Fruit fly (Drosophila melanogaster) whole organism, adult: ENCODE data around the gene CG14851.
A peak's percentile ranks its signal among the peaks of the same experiment; 100 is the strongest.

Source experiments
- CG11617 ChIP-seq: fragments of 200-800 bp; sonication (Bioruptor generic); optimal IDR thresholded peaks from 2 replicates; lab custom pipeline; 2017; ENCODE audit warnings: mild to moderate bottlenecking, missing biosample characterization, missing genetic modification reagents, missing genetic modification characterization
- CG12768 ChIP-seq: fragments of 200-800 bp; sonication (Bioruptor generic); optimal IDR thresholded peaks from 2 replicates; lab custom pipeline; 2017; ENCODE audit warnings: missing biosample characterization, missing genetic modification characterization, mild to moderate bottlenecking, moderate library complexity, missing genetic modification reagents
- CG14711 ChIP-seq: fragments of 200-800 bp; sonication (Bioruptor generic); optimal IDR thresholded peaks from 2 replicates; lab custom pipeline; 2018; ENCODE audit warnings: missing biosample characterization, mild to moderate bottlenecking, missing genetic modification characterization, moderate library complexity
- CG1620 ChIP-seq: fragments of 200-800 bp; sonication (Bioruptor generic); optimal IDR thresholded peaks from 2 replicates; lab custom pipeline; 2016; ENCODE audit warnings: missing biosample characterization, missing genetic modification characterization
- CG33017 ChIP-seq: fragments of 200-800 bp; sonication (Bioruptor generic); optimal IDR thresholded peaks from 2 replicates; lab custom pipeline; 2018; ENCODE audit warnings: missing biosample characterization, mild to moderate bottlenecking, missing genetic modification characterization, moderate library complexity
- CG5204 ChIP-seq: fragments of 200-800 bp; sonication (Bioruptor generic); optimal IDR thresholded peaks from 2 replicates; lab custom pipeline; 2016; ENCODE audit warnings: missing biosample characterization, missing genetic modification characterization
- CG7045 ChIP-seq: fragments of 200-800 bp; sonication (Bioruptor generic); optimal IDR thresholded peaks from 2 replicates; lab custom pipeline; 2017; ENCODE audit warnings: missing biosample characterization, mild to moderate bottlenecking, missing genetic modification characterization
- CG7101 ChIP-seq: fragments of 200-800 bp; sonication (Bioruptor generic); optimal IDR thresholded peaks from 2 replicates; lab custom pipeline; 2018; ENCODE audit warnings: missing biosample characterization, mild to moderate bottlenecking, missing genetic modification characterization, moderate library complexity
- Clk ChIP-seq: fragments of 200-800 bp; sonication (Bioruptor generic); optimal IDR thresholded peaks from 2 replicates; lab custom pipeline; 2017; ENCODE audit warnings: missing biosample characterization, missing genetic modification characterization
- Crg-1 ChIP-seq: fragments of 200-800 bp; sonication (Bioruptor generic); optimal IDR thresholded peaks from 2 replicates; lab custom pipeline; 2016; ENCODE audit warnings: missing biosample characterization, missing genetic modification characterization
- Hr96 ChIP-seq: fragments of 200-800 bp; sonication (Bioruptor generic); optimal IDR thresholded peaks from 2 replicates; lab custom pipeline; 2016; ENCODE audit warnings: missing biosample characterization, missing genetic modification characterization
- Mnt ChIP-seq: fragments of 200-800 bp; sonication (Bioruptor generic); optimal IDR thresholded peaks from 2 replicates; lab custom pipeline; 2016; ENCODE audit warnings: missing biosample characterization, mild to moderate bottlenecking, missing genetic modification characterization
- bab1 ChIP-seq: fragments of 200-800 bp; sonication (Bioruptor generic); optimal IDR thresholded peaks from 3 replicates; lab custom pipeline; 2019; ENCODE audit warnings: missing biosample characterization, mild to moderate bottlenecking, missing genetic modification characterization, moderate library complexity
- cic ChIP-seq: fragments of 200-800 bp; sonication (Bioruptor generic); optimal IDR thresholded peaks from 2 replicates; lab custom pipeline; 2017; ENCODE audit warnings: missing biosample characterization, mild to moderate bottlenecking, missing genetic modification characterization, moderate library complexity
- cnc ChIP-seq, 2 experiments: fragments of >200 bp; optimal IDR thresholded peaks; 2 replicates each; lab custom pipeline; 2017
- kay ChIP-seq: fragments of 200-800 bp; sonication (Bioruptor generic); peaks from one replicate; lab custom pipeline; 2016; ENCODE audit warnings: missing biosample characterization, missing genetic modification characterization, borderline replicate concordance
- ovo ChIP-seq: fragments of 200-800 bp; sonication (Bioruptor generic); optimal IDR thresholded peaks from 2 replicates; lab custom pipeline; 2016; ENCODE audit warnings: missing biosample characterization, missing genetic modification characterization
- pad ChIP-seq: fragments of 200-800 bp; sonication (Bioruptor generic); optimal IDR thresholded peaks from 3 replicates; lab custom pipeline; 2017; ENCODE audit warnings: missing biosample characterization, missing genetic modification characterization, mild to moderate bottlenecking, moderate library complexity, missing genetic modification reagents
- tj ChIP-seq: fragments of 200-800 bp; sonication (Bioruptor generic); optimal IDR thresholded peaks from 3 replicates; lab custom pipeline; 2017; ENCODE audit warnings: missing biosample characterization, mild to moderate bottlenecking, missing genetic modification characterization, moderate library complexity
- toe ChIP-seq: fragments of 200-800 bp; sonication (Bioruptor generic); optimal IDR thresholded peaks from 2 replicates; lab custom pipeline; 2016; ENCODE audit warnings: missing biosample characterization, missing genetic modification characterization

CG14851 gene

DNA sequence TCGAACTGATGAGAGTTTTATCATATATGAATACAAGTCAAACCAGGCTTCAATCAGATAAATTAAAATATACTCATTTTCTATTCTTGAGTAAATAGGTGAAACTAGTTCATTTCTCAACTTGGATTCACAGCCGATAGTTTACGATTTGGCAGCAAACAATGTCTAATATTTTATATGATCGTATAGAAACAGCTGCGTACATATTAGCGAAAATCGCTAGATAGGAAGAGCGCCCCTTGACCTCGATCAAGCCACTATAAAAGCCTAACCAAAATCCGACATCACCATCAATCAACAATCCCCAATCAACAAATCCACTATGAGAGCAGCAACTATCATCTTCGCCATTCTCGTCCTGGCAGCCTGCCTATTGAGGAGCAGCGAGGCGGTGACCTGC, at the start of gene CG14851:
Gene CG14851 (plus strand): TSS at position 301 of the 400 bp plus-strand sequence.
- TF ChIP-seq CG5204 (GFP tag; lab: Kevin White, UChicago) (no peak), Hr96 (GFP tag; lab: Kevin White, UChicago) (no peak), Clk (GFP tag; lab: Kevin White, UChicago) (no peak), CG7045 (GFP tag; lab: Kevin White, UChicago) (no peak), CG7101 (tag; lab: Kevin White, UChicago) (no peak), Crg-1 (no peak)

- TF ChIP-seq Mnt (GFP tag; lab: Kevin White, UChicago), result peak; percentile 82
- TF ChIP-seq CG7045 (GFP tag; lab: Kevin White, UChicago), result no peak
- TF ChIP-seq kay, result peak; percentile 89
Measured at dm6 chr3R:14513420-14513819, 48.7 kb upstream of the CG14851 start, which contains the start of gene CG8461. Gene CG8461, minus strand, starts transcription at chr3R:14513637.

dm6 chr3R:14516742-14517141, 45.4 kb upstream of the CG14851 start, which contains the start of gene CG34273:
Gene CG34273, plus strand, starts transcription at chr3R:14517042.
- TF ChIP-seq Crg-1, result no peak
- no peak for TF ChIP-seq cnc (optimal IDR thresholded peaks at IDR 0.05; lab: Kevin White, UChicago)
- TF ChIP-seq ovo (GFP tag; lab: Kevin White, UChicago), result no peak
- no peak for TF ChIP-seq CG11617 (GFP tag; lab: Kevin White, UChicago)

DNA sequence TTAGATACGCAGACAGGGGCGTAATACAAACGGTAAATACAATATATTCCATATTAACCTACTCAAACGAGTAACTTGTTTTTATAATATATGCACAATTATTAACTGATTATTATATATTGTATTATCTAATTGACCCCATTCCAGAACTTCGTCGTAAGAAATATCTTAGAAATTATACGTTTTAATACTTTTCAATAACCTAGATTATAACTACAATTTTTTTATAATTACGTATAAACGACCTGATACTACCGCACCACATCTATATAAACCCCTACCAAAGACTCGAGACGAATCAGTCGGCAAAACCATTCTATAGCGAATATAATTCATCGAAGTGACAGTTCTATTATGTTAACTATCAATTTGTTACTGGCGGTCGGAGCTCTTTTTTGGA, 41.4 kb upstream of the CG14851 start, which contains the start of gene Cyp313a1:
Gene Cyp313a1 (plus strand): TSS at position 301 of the 400 bp plus-strand sequence.
- TF ChIP-seq bab1 (GFP tag; lab: Kevin White, UChicago) (no peak), Crg-1 (no peak), CG11617 (GFP tag; lab: Kevin White, UChicago) (no peak), cnc (optimal IDR thresholded peaks at IDR 0.05; lab: Kevin White, UChicago) (no peak), CG12768 (no peak), kay (no peak), CG14711 (no peak), cic (GFP tag; lab: Kevin White, UChicago) (no peak), CG5204 (GFP tag; lab: Kevin White, UChicago) (no peak), Clk (GFP tag; lab: Kevin White, UChicago) (no peak), ovo (GFP tag; lab: Kevin White, UChicago) (no peak), toe (GFP tag; lab: Kevin White, UChicago) (no peak)

dm6 chr3R:14526657-14527056, 35.5 kb upstream of the CG14851 start:
- no peak for TF ChIP-seq cic (GFP tag; lab: Kevin White, UChicago)
- TF ChIP-seq CG1620, result no peak
- no peak for TF ChIP-seq CG7045 (GFP tag; lab: Kevin White, UChicago)
- no peak for TF ChIP-seq cnc (optimal IDR thresholded peaks at IDR 0.05; lab: Kevin White, UChicago)
- TF ChIP-seq pad (GFP tag; lab: Kevin White, UChicago), result no peak
- no peak for TF ChIP-seq CG5204 (GFP tag; lab: Kevin White, UChicago)
- no peak for TF ChIP-seq toe (GFP tag; lab: Kevin White, UChicago)
- TF ChIP-seq Hr96 (GFP tag; lab: Kevin White, UChicago), result no peak
- no peak for TF ChIP-seq CG33017 (tag; lab: Kevin White, UChicago)
- TF ChIP-seq bab1 (GFP tag; lab: Kevin White, UChicago), result no peak
- no peak for TF ChIP-seq CG14711
- TF ChIP-seq ovo (GFP tag; lab: Kevin White, UChicago), result no peak
- no peak for TF ChIP-seq Clk (GFP tag; lab: Kevin White, UChicago)
- no peak for TF ChIP-seq Mnt (GFP tag; lab: Kevin White, UChicago)
- TF ChIP-seq tj (GFP tag; lab: Kevin White, UChicago), result no peak
- no peak for TF ChIP-seq CG7101 (tag; lab: Kevin White, UChicago)
- no peak for TF ChIP-seq kay

- no peak for TF ChIP-seq tj (GFP tag; lab: Kevin White, UChicago)
- no peak for TF ChIP-seq pad (GFP tag; lab: Kevin White, UChicago)
- no peak for TF ChIP-seq cnc (optimal IDR thresholded peaks at IDR 0.05; lab: Kevin White, UChicago)
- TF ChIP-seq bab1 (GFP tag; lab: Kevin White, UChicago), result no peak
- no peak for TF ChIP-seq Clk (GFP tag; lab: Kevin White, UChicago)
- no peak for TF ChIP-seq CG33017 (tag; lab: Kevin White, UChicago)
- TF ChIP-seq CG7045 (GFP tag; lab: Kevin White, UChicago), result no peak
- no peak for TF ChIP-seq CG11617 (GFP tag; lab: Kevin White, UChicago)
- no peak for TF ChIP-seq Hr96 (GFP tag; lab: Kevin White, UChicago)
- no peak for TF ChIP-seq CG5204 (GFP tag; lab: Kevin White, UChicago)
- TF ChIP-seq Crg-1, result no peak
- no peak for TF ChIP-seq CG12768
- no peak for TF ChIP-seq cic (GFP tag; lab: Kevin White, UChicago)
- TF ChIP-seq ovo (GFP tag; lab: Kevin White, UChicago), result no peak
Measured at dm6 chr3R:14542038-14542437, 20.1 kb upstream of the CG14851 start.

- no peak for TF ChIP-seq CG1620
- TF ChIP-seq toe (GFP tag; lab: Kevin White, UChicago), result no peak
- TF ChIP-seq Clk (GFP tag; lab: Kevin White, UChicago), result no peak
- no peak for TF ChIP-seq Hr96 (GFP tag; lab: Kevin White, UChicago)
- TF ChIP-seq CG7101 (tag; lab: Kevin White, UChicago), result no peak
- no peak for TF ChIP-seq kay
- TF ChIP-seq pad (GFP tag; lab: Kevin White, UChicago), result no peak
- TF ChIP-seq Crg-1, result no peak
- no peak for TF ChIP-seq CG5204 (GFP tag; lab: Kevin White, UChicago)
- TF ChIP-seq Mnt (GFP tag; lab: Kevin White, UChicago), result no peak
- TF ChIP-seq tj (GFP tag; lab: Kevin White, UChicago), result no peak
- no peak for TF ChIP-seq bab1 (GFP tag; lab: Kevin White, UChicago)
- no peak for TF ChIP-seq CG12768
- no peak for TF ChIP-seq cic (GFP tag; lab: Kevin White, UChicago)
Measured at dm6 chr3R:14548752-14549151, 13.4 kb upstream of the CG14851 start.
